Fruit fly (Drosophila melanogaster) whole organism, embryonic: ENCODE results near the gene CG1552.
A peak's percentile ranks its signal among the peaks of the same experiment; 100 is the strongest.

Experiments used
- Asciz ChIP-seq: fragments of 200-800 bp; sonication (Bioruptor generic); optimal IDR thresholded peaks from 2 replicates; lab custom pipeline; 2017; ENCODE audit warnings: missing biosample characterization, mild to moderate bottlenecking, missing genetic modification characterization, missing genetic modification reagents
- CG12659 ChIP-seq: fragments of 200-800 bp; sonication (Bioruptor generic); optimal IDR thresholded peaks from 3 replicates; lab custom pipeline; 2017; ENCODE audit warnings: mild to moderate bottlenecking, missing biosample characterization, missing genetic modification reagents, missing genetic modification characterization
- CG15479 ChIP-seq: fragments of 200-800 bp; sonication (Bioruptor generic); optimal IDR thresholded peaks from 3 replicates; lab custom pipeline; 2019; ENCODE audit warnings: missing biosample characterization, mild to moderate bottlenecking, missing genetic modification characterization, moderate library complexity
- CG16813 ChIP-seq: fragments of 200-800 bp; sonication (Bioruptor generic); IDR thresholded peaks from 3 replicates; pipeline ENCODE4 v1.3.6; 2022; ENCODE audit warnings: missing biosample characterization, missing genetic modification characterization; ENCODE audit not compliant: partially characterized antibody
- CG17912 ChIP-seq: fragments of 200-800 bp; sonication (Bioruptor generic); optimal IDR thresholded peaks from 2 replicates; lab custom pipeline; 2018; ENCODE audit warnings: missing biosample characterization, mild to moderate bottlenecking, missing genetic modification characterization
- CG2116 ChIP-seq: fragments of 200-800 bp; sonication (Bioruptor generic); optimal IDR thresholded peaks from 3 replicates; lab custom pipeline; 2018; ENCODE audit warnings: missing biosample characterization, mild to moderate bottlenecking, missing genetic modification characterization
- CG2712 ChIP-seq: fragments of 200-800 bp; optimal IDR thresholded peaks from 3 replicates; lab custom pipeline; 2019; ENCODE audit warnings: missing biosample characterization, mild to moderate bottlenecking, missing genetic modification characterization, moderate library complexity
- CG31365 ChIP-seq: fragments of 200-800 bp; sonication (Bioruptor generic); optimal IDR thresholded peaks from 2 replicates; lab custom pipeline; 2018; ENCODE audit warnings: missing biosample characterization, mild to moderate bottlenecking, missing genetic modification characterization
- CG31388 ChIP-seq: fragments of 200-800 bp; sonication (Bioruptor generic); optimal IDR thresholded peaks from 2 replicates; lab custom pipeline; 2016; ENCODE audit warnings: missing biosample characterization, missing genetic modification characterization
- CG3163 ChIP-seq: fragments of 200-800 bp; sonication (Bioruptor generic); optimal IDR thresholded peaks from 3 replicates; lab custom pipeline; 2016; ENCODE audit warnings: missing biosample characterization, missing genetic modification characterization
- CG33213 ChIP-seq: fragments of 200-800 bp; sonication (Bioruptor generic); optimal IDR thresholded peaks from 3 replicates; lab custom pipeline; 2016; ENCODE audit warnings: missing biosample characterization, missing genetic modification characterization
- CG34224 ChIP-seq: fragments of 200-800 bp; sonication (Bioruptor generic); IDR thresholded peaks from 3 replicates; pipeline ENCODE4 v1.3.6; 2022; ENCODE audit warnings: missing biosample characterization, missing genetic modification characterization; ENCODE audit not compliant: partially characterized antibody
- CG4282 ChIP-seq: fragments of 200-800 bp; sonication (Bioruptor generic); optimal IDR thresholded peaks from 2 replicates; lab custom pipeline; 2016; ENCODE audit warnings: missing biosample characterization, missing genetic modification characterization
- CG5245 ChIP-seq: fragments of 200-800 bp; sonication (Bioruptor generic); optimal IDR thresholded peaks from 3 replicates; lab custom pipeline; 2016; ENCODE audit warnings: missing biosample characterization, missing genetic modification characterization
- CG7963 ChIP-seq: fragments of 200-800 bp; sonication (Bioruptor generic); IDR thresholded peaks from 3 replicates; pipeline ENCODE4 v1.3.6; 2022; ENCODE audit warnings: missing biosample characterization, missing genetic modification characterization; ENCODE audit not compliant: partially characterized antibody
- CG8924 ChIP-seq: fragments of 200-800 bp; optimal IDR thresholded peaks from 3 replicates; lab custom pipeline; 2019; ENCODE audit warnings: missing biosample characterization, mild to moderate bottlenecking, missing genetic modification characterization, moderate library complexity
- Dll ChIP-seq: fragments of 200-800 bp; sonication (Bioruptor generic); IDR thresholded peaks from 4 replicates; pipeline ENCODE4 v1.3.6; 2022; ENCODE audit warnings: missing biosample characterization, missing genetic modification characterization; ENCODE audit not compliant: partially characterized antibody
- Doc3 ChIP-seq: fragments of 200-800 bp; sonication (Bioruptor generic); IDR thresholded peaks from 3 replicates; pipeline ENCODE4 v1.3.6; 2022; ENCODE audit warnings: missing biosample characterization, missing genetic modification characterization; ENCODE audit not compliant: partially characterized antibody
- Dp ChIP-seq: fragments of 200-800 bp; sonication (Bioruptor generic); optimal IDR thresholded peaks from 2 replicates; lab custom pipeline; 2018; ENCODE audit warnings: missing biosample characterization, mild to moderate bottlenecking, missing genetic modification characterization, moderate library complexity
- Nf-YC ChIP-seq: fragments of 200-800 bp; optimal IDR thresholded peaks from 3 replicates; lab custom pipeline; 2019; ENCODE audit warnings: missing biosample characterization, mild to moderate bottlenecking, missing genetic modification characterization, moderate library complexity
- Opbp ChIP-seq: fragments of 200-800 bp; sonication (Bioruptor generic); IDR thresholded peaks from 3 replicates; pipeline ENCODE4 v1.3.6; 2022; ENCODE audit warnings: missing biosample characterization, missing genetic modification characterization; ENCODE audit not compliant: partially characterized antibody
- Poxn ChIP-seq: fragments of 200-800 bp; sonication (Bioruptor generic); IDR thresholded peaks from 2 replicates; pipeline ENCODE4 v1.3.6; 2022; ENCODE audit warnings: missing biosample characterization, missing genetic modification characterization
- Rfx ChIP-seq: fragments of 200-800 bp; sonication (Bioruptor generic); IDR thresholded peaks from 2 replicates; pipeline ENCODE4 v1.3.6; 2022; ENCODE audit warnings: missing biosample characterization, missing genetic modification characterization
- Scr ChIP-seq: fragments of 200-800 bp; sonication (Bioruptor generic); IDR thresholded peaks from 2 replicates; pipeline ENCODE4 v1.3.6; 2022; ENCODE audit warnings: missing biosample characterization, missing genetic modification characterization; ENCODE audit not compliant: partially characterized antibody
- ara ChIP-seq: fragments of 200-800 bp; sonication (Bioruptor generic); IDR thresholded peaks from 2 replicates; pipeline ENCODE4 v1.3.6; 2022; ENCODE audit warnings: missing biosample characterization, missing genetic modification characterization
- ato ChIP-seq: fragments of 200-800 bp; sonication (Bioruptor generic); IDR thresholded peaks from 2 replicates; pipeline ENCODE4 v1.3.6; 2022; ENCODE audit warnings: missing biosample characterization, missing genetic modification characterization; ENCODE audit not compliant: partially characterized antibody
- bcd ChIP-seq: fragments of 200-800 bp; sonication (Bioruptor generic); optimal IDR thresholded peaks from 2 replicates; lab custom pipeline; 2017; ENCODE audit warnings: missing biosample characterization, mild to moderate bottlenecking, missing genetic modification characterization
- hb ChIP-seq: fragments of 200-800 bp; sonication (Bioruptor generic); IDR thresholded peaks from 3 replicates; pipeline ENCODE4 v1.3.6; 2022; ENCODE audit warnings: missing biosample characterization, missing genetic modification characterization; ENCODE audit not compliant: partially characterized antibody
- hkb ChIP-seq, 2 experiments: fragments of 200-800 bp in 1 of 2; fragments of >200 bp in 1 of 2; sonication (Bioruptor generic) in 1 of 2; IDR thresholded peaks in 1 of 2; optimal IDR thresholded peaks in 1 of 2; 2 replicates each; pipeline versions ENCODE4 v1.3.6 to Lab custom; 2017 to 2022; ENCODE audit warnings: missing biosample characterization in 1 of 2, missing genetic modification characterization in 1 of 2
- inv ChIP-seq: fragments of 200-800 bp; sonication (Bioruptor generic); IDR thresholded peaks from 2 replicates; pipeline ENCODE4 v1.3.6; 2022; ENCODE audit warnings: missing biosample characterization, missing genetic modification characterization; ENCODE audit not compliant: partially characterized antibody
- kah ChIP-seq: fragments of 200-800 bp; sonication (Bioruptor generic); optimal IDR thresholded peaks from 2 replicates; lab custom pipeline; 2018; ENCODE audit warnings: missing biosample characterization, mild to moderate bottlenecking, missing genetic modification characterization
- lola ChIP-seq, 3 experiments: fragments of >200 bp in 2 of 3; fragments of 200-800 bp in 1 of 3; sonication (Bioruptor generic) in 1 of 3; optimal IDR thresholded peaks; 2 replicates each; lab custom pipeline; 2017 to 2019; ENCODE audit warnings: missing biosample characterization in 3 of 3, missing genetic modification characterization in 3 of 3, mild to moderate bottlenecking in 1 of 3, moderate library complexity in 1 of 3
- nerfin-2 ChIP-seq: fragments of 200-800 bp; sonication (Bioruptor generic); IDR thresholded peaks from 2 replicates; pipeline ENCODE4 v1.3.6; 2022; ENCODE audit warnings: missing biosample characterization, missing genetic modification characterization; ENCODE audit not compliant: partially characterized antibody
- nom ChIP-seq: fragments of 200-800 bp; sonication (Bioruptor generic); optimal IDR thresholded peaks from 2 replicates; lab custom pipeline; 2017; ENCODE audit warnings: missing biosample characterization, missing genetic modification characterization, mild to moderate bottlenecking, moderate library complexity, missing genetic modification reagents
- slp2 ChIP-seq: fragments of 200-800 bp; sonication (Bioruptor generic); optimal IDR thresholded peaks from 2 replicates; lab custom pipeline; 2016; ENCODE audit warnings: missing biosample characterization, missing genetic modification characterization
- sr ChIP-seq: fragments of 200-800 bp; sonication (Bioruptor generic); IDR thresholded peaks from 3 replicates; pipeline ENCODE4 v1.3.6; 2022; ENCODE audit warnings: missing biosample characterization, missing genetic modification characterization
- toy ChIP-seq: fragments of 200-800 bp; sonication (Bioruptor generic); IDR thresholded peaks from 2 replicates; pipeline ENCODE4 v1.3.6; 2022; ENCODE audit warnings: missing biosample characterization, missing genetic modification characterization
- unc-4 ChIP-seq: fragments of 200-800 bp; sonication (Bioruptor generic); IDR thresholded peaks from 2 replicates; pipeline ENCODE4 v1.3.6; 2022; ENCODE audit warnings: missing biosample characterization, missing genetic modification characterization; ENCODE audit not compliant: partially characterized antibody
- vnd ChIP-seq: fragments of 200-800 bp; sonication (Bioruptor generic); IDR thresholded peaks from 3 replicates; pipeline ENCODE4 v1.3.6; 2022; ENCODE audit warnings: missing biosample characterization, missing genetic modification characterization; ENCODE audit not compliant: partially characterized antibody

CG1552 gene

dm6 chrX:11092201-11092600, 38.8 kb upstream of the CG1552 start, which contains the start of gene CG2061 (continued):
- TF ChIP-seq inv (GFP tag; lab: Robert Waterston, UW) (peak; percentile 66), CG12659 (GFP tag; lab: Kevin White, UChicago) (no peak), nerfin-2 (GFP tag; lab: Robert Waterston, UW) (peak; percentile 71), Scr (peak; percentile 80), CG3163 (GFP tag; lab: Kevin White, UChicago) (no peak), Doc3 (GFP tag; lab: Robert Waterston, UW) (peak; percentile 72; the same call in 2 of the 3 replicates), Nf-YC (tag; lab: Kevin White, UChicago) (no peak), CG31388 (no peak), kah (GFP tag; lab: Kevin White, UChicago) (no peak), CG4282 (GFP tag; lab: Kevin White, UChicago) (no peak), slp2 (GFP tag; lab: Kevin White, UChicago) (no peak), ara (GFP tag; lab: Robert Waterston, UW) (no peak), ato (peak; percentile 46; the same call in 1 of the 2 replicates), lola (GFP tag; optimal IDR thresholded peaks at IDR 0.05; lab: Kevin White, UChicago) (no peak), CG17912 (no peak), CG15479 (GFP tag; lab: Kevin White, UChicago) (no peak), Poxn (no peak), Dp (GFP tag; lab: Kevin White, UChicago) (peak; percentile 38), Opbp (GFP tag; lab: Robert Waterston, UW) (peak; percentile 52; the same call in 1 of the 3 replicates), hb (GFP tag; lab: Robert Waterston, UW) (peak; percentile 65), CG34224 (GFP tag; lab: Robert Waterston, UW) (peak; percentile 74), CG8924 (tag; lab: Kevin White, UChicago) (no peak), toy (no peak), CG33213 (GFP tag; lab: Kevin White, UChicago) (no peak), hkb (optimal IDR thresholded peaks at IDR 0.05; lab: Kevin White, UChicago) (no peak), hkb (GFP tag; IDR thresholded peaks at IDR 0.05; lab: Robert Waterston, UW) (no peak), nom (GFP tag; lab: Kevin White, UChicago) (no peak), Rfx (GFP tag; lab: Robert Waterston, UW) (no peak), Dll (peak; percentile 81), CG2116 (GFP tag; lab: Kevin White, UChicago) (peak; percentile 71), bcd (GFP tag; lab: Kevin White, UChicago) (no peak), unc-4 (peak; percentile 71), CG31365 (tag; lab: Kevin White, UChicago) (no peak), CG5245 (GFP tag; lab: Kevin White, UChicago) (no peak), Asciz (GFP tag; lab: Kevin White, UChicago) (no peak), CG16813 (GFP tag; lab: Robert Waterston, UW) (peak; percentile 66; the same call in 2 of the 3 replicates), CG7963 (GFP tag; lab: Robert Waterston, UW) (peak; percentile 52; the same call in 1 of the 3 replicates), vnd (peak; percentile 68), sr (GFP tag; lab: Robert Waterston, UW) (no peak), CG2712 (tag; lab: Kevin White, UChicago) (no peak)
